Worm (Caenorhabditis elegans) whole organism, young adult: ENCODE measurements around the gene T10B5.3.

ENCODE experiments used
- D2030.7 ChIP-seq: fragments of 200-800 bp; sonication (Bioruptor generic); IDR thresholded peaks from 2 replicates; pipeline ENCODE4 v1.3.6; 2022; ENCODE audit warnings: missing genetic modification reagents, missing genetic modification characterization, missing compliant biosample characterization
- F37B4.10 ChIP-seq: fragments of 200-800 bp; sonication (Bioruptor generic); IDR thresholded peaks from 2 replicates; pipeline ENCODE4 v1.3.6; 2022; ENCODE audit warnings: missing genetic modification characterization, missing compliant biosample characterization
- F39B2.1 ChIP-seq: fragments of 200-800 bp; sonication (Bioruptor generic); IDR thresholded peaks from 2 replicates; pipeline ENCODE4 v1.3.6; 2022; ENCODE audit warnings: missing genetic modification reagents, missing genetic modification characterization, missing compliant biosample characterization
- F57A8.1 ChIP-seq: fragments of 200-800 bp; sonication (Bioruptor generic); optimal IDR thresholded peaks from 2 replicates; lab custom pipeline; 2018; ENCODE audit warnings: mild to moderate bottlenecking, missing genetic modification characterization, moderate library complexity, missing compliant biosample characterization
- F57C9.4 ChIP-seq: sonication (generic microtip); optimal IDR thresholded peaks from 2 replicates; lab custom pipeline; 2017; ENCODE audit warnings: mild to moderate bottlenecking, missing genetic modification characterization, missing compliant biosample characterization
- K11D2.4 ChIP-seq: fragments of 200-800 bp; sonication (Bioruptor generic); IDR thresholded peaks from 2 replicates; pipeline ENCODE4 v1.3.6; 2022; ENCODE audit warnings: missing genetic modification reagents, missing genetic modification characterization, missing compliant biosample characterization
- T26A5.8 ChIP-seq: sonication (generic microtip); optimal IDR thresholded peaks from 2 replicates; lab custom pipeline; 2016; ENCODE audit warnings: missing genetic modification characterization, missing compliant biosample characterization
- Y53G8AR.9 ChIP-seq: fragments of 200-800 bp; sonication (Bioruptor generic); conservative IDR thresholded peaks from 2 replicates; pipeline ENCODE4 v1.3.6; 2022; ENCODE audit warnings: missing genetic modification reagents, missing genetic modification characterization, missing compliant biosample characterization
- Y67H2A.10 ChIP-seq: fragments of 200-800 bp; sonication (Bioruptor generic); conservative IDR thresholded peaks from 2 replicates; pipeline ENCODE4 v1.3.6; 2022; ENCODE audit warnings: missing genetic modification reagents, missing genetic modification characterization, missing compliant biosample characterization
- akir-1 ChIP-seq: fragments of 200-800 bp; sonication (Bioruptor generic); optimal IDR thresholded peaks from 2 replicates; lab custom pipeline; 2018; ENCODE audit warnings: mild to moderate bottlenecking, missing genetic modification characterization, moderate library complexity, missing compliant biosample characterization
- atf-7 ChIP-seq: sonication (generic microtip); optimal IDR thresholded peaks from 2 replicates; lab custom pipeline; 2017; ENCODE audit warnings: mild to moderate bottlenecking, missing genetic modification characterization, missing compliant biosample characterization
- athp-1 ChIP-seq: sonication (generic microtip); optimal IDR thresholded peaks from 2 replicates; lab custom pipeline; 2017; ENCODE audit warnings: mild to moderate bottlenecking, missing genetic modification characterization, missing compliant biosample characterization
- attf-3 ChIP-seq: fragments of 200-800 bp; sonication (Bioruptor generic); conservative IDR thresholded peaks from 2 replicates; pipeline ENCODE4 v1.3.6; 2022; ENCODE audit warnings: missing genetic modification reagents, missing genetic modification characterization, missing compliant biosample characterization
- bed-1 ChIP-seq: fragments of 200-800 bp; sonication (Bioruptor generic); IDR thresholded peaks from 2 replicates; pipeline ENCODE4 v1.3.6; 2022; ENCODE audit warnings: missing genetic modification reagents, missing genetic modification characterization, missing compliant biosample characterization
- bed-2 ChIP-seq: fragments of 200-800 bp; sonication (Bioruptor generic); IDR thresholded peaks from 2 replicates; pipeline ENCODE4 v1.3.6; 2022; ENCODE audit warnings: missing genetic modification reagents, missing genetic modification characterization, missing compliant biosample characterization
- ccch-3 ChIP-seq: fragments of 200-800 bp; sonication (Bioruptor generic); optimal IDR thresholded peaks from 2 replicates; lab custom pipeline; 2018; ENCODE audit warnings: mild to moderate bottlenecking, missing genetic modification characterization, missing compliant biosample characterization
- cebp-1 ChIP-seq, 2 experiments: fragments of 200-800 bp in 1 of 2; sonication (Bioruptor generic) in 1 of 2; sonication (generic microtip) in 1 of 2; IDR thresholded peaks in 1 of 2; optimal IDR thresholded peaks in 1 of 2; 2 replicates each; pipeline versions ENCODE4 v1.3.6 to Lab custom; 2017 to 2022; ENCODE audit warnings: missing compliant biosample characterization in 2 of 2, missing genetic modification characterization in 2 of 2, mild to moderate bottlenecking in 1 of 2, missing genetic modification reagents in 1 of 2, moderate library complexity in 1 of 2
- cebp-2 ChIP-seq: fragments of 200-800 bp; sonication (Bioruptor generic); IDR thresholded peaks from 2 replicates; pipeline ENCODE4 v1.3.6; 2022; ENCODE audit warnings: missing genetic modification characterization, missing compliant biosample characterization
- ceh-79 ChIP-seq: sonication (generic microtip); optimal IDR thresholded peaks from 2 replicates; lab custom pipeline; 2017; ENCODE audit warnings: mild to moderate bottlenecking, missing genetic modification characterization, missing compliant biosample characterization
- die-1 ChIP-seq: sonication (generic microtip); optimal IDR thresholded peaks from 2 replicates; lab custom pipeline; 2016; ENCODE audit warnings: missing genotype, mild to moderate bottlenecking, missing genetic modification characterization, missing compliant biosample characterization
- dox-1 ChIP-seq: fragments of 200-800 bp; sonication (Bioruptor generic); IDR thresholded peaks from 2 replicates; pipeline ENCODE4 v1.3.6; 2022; ENCODE audit warnings: missing genetic modification reagents, missing genetic modification characterization, missing compliant biosample characterization
- dpff-1 ChIP-seq: sonication (generic microtip); optimal IDR thresholded peaks from 2 replicates; lab custom pipeline; 2017; ENCODE audit warnings: mild to moderate bottlenecking, missing genetic modification characterization, missing compliant biosample characterization
- efl-1 ChIP-seq: fragments of 150-350 bp; optimal IDR thresholded peaks from 2 replicates; lab custom pipeline; 2014; ENCODE audit warnings: missing biosample characterization, missing genetic modification reagents, missing genetic modification characterization
- ekl-4 ChIP-seq: fragments of 200-800 bp; sonication (Bioruptor generic); IDR thresholded peaks from 2 replicates; pipeline ENCODE4 v1.3.6; 2022; ENCODE audit warnings: missing genetic modification reagents, missing genetic modification characterization, missing compliant biosample characterization
- ets-4 ChIP-seq: fragments of 200-800 bp; sonication (Bioruptor generic); optimal IDR thresholded peaks from 2 replicates; lab custom pipeline; 2018; ENCODE audit warnings: mild to moderate bottlenecking, missing genetic modification characterization, missing compliant biosample characterization
- fkh-3 ChIP-seq: sonication (generic microtip); optimal IDR thresholded peaks from 2 replicates; lab custom pipeline; 2016; ENCODE audit warnings: mild to moderate bottlenecking, missing genetic modification characterization, missing compliant biosample characterization
- gei-17 ChIP-seq: fragments of 200-800 bp; sonication (Bioruptor generic); optimal IDR thresholded peaks from 2 replicates; lab custom pipeline; 2018; ENCODE audit warnings: mild to moderate bottlenecking, missing genetic modification characterization, missing compliant biosample characterization
- hlh-12 ChIP-seq: sonication (generic microtip); optimal IDR thresholded peaks from 2 replicates; lab custom pipeline; 2016; ENCODE audit warnings: missing genetic modification characterization, missing compliant biosample characterization
- hmg-1.2 ChIP-seq: fragments of 200-800 bp; sonication (Bioruptor generic); IDR thresholded peaks from 2 replicates; pipeline ENCODE4 v1.3.6; 2022; ENCODE audit warnings: missing genetic modification reagents, missing genetic modification characterization, missing compliant biosample characterization
- hmg-20 ChIP-seq: fragments of 200-800 bp; sonication (Bioruptor generic); IDR thresholded peaks from 2 replicates; pipeline ENCODE4 v1.3.6; 2022; ENCODE audit warnings: missing genetic modification reagents, missing genetic modification characterization, missing compliant biosample characterization
- hsf-1 ChIP-seq: fragments of 200-800 bp; sonication (Bioruptor generic); IDR thresholded peaks from 2 replicates; pipeline ENCODE4 v1.3.6; 2022; ENCODE audit warnings: missing genetic modification reagents, missing genetic modification characterization, missing compliant biosample characterization
- lag-1 ChIP-seq: fragments of 200-800 bp; sonication (Bioruptor generic); IDR thresholded peaks from 2 replicates; pipeline ENCODE4 v1.3.6; 2022; ENCODE audit warnings: missing genetic modification reagents, missing genetic modification characterization, missing compliant biosample characterization
- lin-26 ChIP-seq: fragments of 200-800 bp; sonication (Bioruptor generic); IDR thresholded peaks from 2 replicates; pipeline ENCODE4 v1.3.6; 2022; ENCODE audit warnings: missing genetic modification reagents, missing genetic modification characterization, missing compliant biosample characterization
- lin-54 ChIP-seq: fragments of 200-800 bp; sonication (Bioruptor generic); optimal IDR thresholded peaks from 2 replicates; lab custom pipeline; 2018; ENCODE audit warnings: mild to moderate bottlenecking, missing genetic modification characterization, missing compliant biosample characterization
- lir-1 ChIP-seq: fragments of 200-800 bp; sonication (Bioruptor generic); conservative IDR thresholded peaks from 2 replicates; pipeline ENCODE4 v1.3.6; 2022; ENCODE audit warnings: missing genetic modification reagents, missing genetic modification characterization, missing compliant biosample characterization
- madf-8 ChIP-seq: fragments of 200-800 bp; sonication (Bioruptor generic); conservative IDR thresholded peaks from 2 replicates; pipeline ENCODE4 v1.3.6; 2022; ENCODE audit warnings: missing genetic modification reagents, missing genetic modification characterization, missing compliant biosample characterization
- mes-4 ChIP-seq: sonication (generic microtip); optimal IDR thresholded peaks from 2 replicates; lab custom pipeline; 2016; ENCODE audit warnings: missing genotype, missing genetic modification characterization, missing compliant biosample characterization
- nhr-80 ChIP-seq: sonication (generic microtip); optimal IDR thresholded peaks from 2 replicates; lab custom pipeline; 2016; ENCODE audit warnings: missing genetic modification characterization, missing compliant biosample characterization
- rec-8 ChIP-seq, 2 experiments: sonication (generic microtip); optimal IDR thresholded peaks; 2 replicates each; lab custom pipeline; 2016; ENCODE audit warnings: mild to moderate bottlenecking in 2 of 2, missing genetic modification characterization in 2 of 2, missing genetic modification reagents in 2 of 2, missing genotype in 2 of 2, missing biosample characterization in 1 of 2, missing compliant biosample characterization in 1 of 2, moderate library complexity in 1 of 2
- repo-1 ChIP-seq: sonication (generic microtip); optimal IDR thresholded peaks from 2 replicates; lab custom pipeline; 2017; ENCODE audit warnings: mild to moderate bottlenecking, missing genetic modification characterization, missing compliant biosample characterization
- rpc-1 ChIP-seq, 2 experiments: fragments of 150-350 bp in 1 of 2; sonication (generic microtip) in 1 of 2; optimal IDR thresholded peaks; 2 replicates each; lab custom pipeline; 2014 to 2018; ENCODE audit warnings: missing biosample characterization in 1 of 2, missing genetic modification characterization in 1 of 2, missing genetic modification reagents in 1 of 2, missing genotype in 1 of 2
- snpc-1.1 ChIP-seq: sonication (generic microtip); optimal IDR thresholded peaks from 2 replicates; lab custom pipeline; 2017; ENCODE audit warnings: missing genetic modification characterization, mild to moderate bottlenecking, missing compliant biosample characterization, antibody characterized with exemption, moderate library complexity, missing genotype, missing genetic modification reagents; ENCODE audit not compliant: insufficient read depth
- snpc-1.3 ChIP-seq: sonication (generic microtip); optimal IDR thresholded peaks from 2 replicates; lab custom pipeline; 2017; ENCODE audit warnings: missing genetic modification characterization, mild to moderate bottlenecking, missing compliant biosample characterization, antibody characterized with exemption, moderate library complexity, missing genotype, missing genetic modification reagents; ENCODE audit not compliant: insufficient read depth
- somi-1 ChIP-seq: fragments of 200-800 bp; sonication (Bioruptor generic); optimal IDR thresholded peaks from 2 replicates; lab custom pipeline; 2018; ENCODE audit warnings: mild to moderate bottlenecking, missing genetic modification characterization, missing compliant biosample characterization
- tlf-1 ChIP-seq: fragments of 200-800 bp; sonication (Bioruptor generic); optimal IDR thresholded peaks from 2 replicates; lab custom pipeline; 2018; ENCODE audit warnings: mild to moderate bottlenecking, missing genetic modification characterization, missing compliant biosample characterization
- zfh-2 ChIP-seq: fragments of 200-800 bp; sonication (Bioruptor generic); conservative IDR thresholded peaks from 2 replicates; pipeline ENCODE4 v1.3.6; 2022; ENCODE audit warnings: missing genetic modification reagents, missing genetic modification characterization, missing compliant biosample characterization
- ztf-25 ChIP-seq: fragments of 200-800 bp; sonication (Bioruptor generic); IDR thresholded peaks from 2 replicates; pipeline ENCODE4 v1.3.6; 2022; ENCODE audit warnings: missing genetic modification reagents, missing genetic modification characterization, missing compliant biosample characterization
- ztf-26 ChIP-seq: sonication (generic microtip); optimal IDR thresholded peaks from 2 replicates; lab custom pipeline; 2017; ENCODE audit warnings: missing genetic modification characterization, missing compliant biosample characterization

The T10B5.3 gene

DNA sequence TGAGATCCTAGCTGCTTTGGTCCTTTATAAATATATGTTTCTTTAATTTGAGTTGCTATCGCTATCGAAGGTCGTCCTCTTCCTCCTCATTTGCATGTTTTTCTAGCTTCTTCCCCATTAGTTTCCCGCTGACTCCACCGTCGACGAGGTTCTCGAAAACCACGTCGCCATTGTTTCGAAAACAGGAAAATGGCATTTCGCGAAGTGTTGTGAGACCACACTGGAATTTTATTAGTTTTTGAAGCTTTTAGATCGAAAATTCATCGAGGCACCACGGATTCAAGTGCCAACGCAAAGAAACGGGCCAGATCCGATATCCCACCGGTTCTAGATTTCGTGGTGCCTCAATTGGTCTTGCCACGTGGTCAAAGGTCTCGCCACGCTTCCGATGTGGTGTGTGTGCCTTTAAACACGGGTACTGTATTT, 946 bp upstream of the T10B5.3 start (continued):
- TF ChIP-seq zfh-2 (GFP tag; lab: Robert Waterston, UW) (no peak), tlf-1 (GFP tag; lab: Kevin White, UChicago) (no peak), snpc-1.3 (tag; lab: Kevin White, UChicago) (no peak), F57C9.4 (tag; lab: Kevin White, UChicago) (no peak), atf-7 (tag; lab: Kevin White, UChicago) (no peak), attf-3 (GFP tag; lab: Robert Waterston, UW) (no peak), ekl-4 (GFP tag; lab: Robert Waterston, UW) (peak; percentile 59; the same call in 1 of the 2 replicates), Y67H2A.10 (peak; percentile 33; the same call in 1 of the 2 replicates), ceh-79 (tag; lab: Kevin White, UChicago) (no peak), repo-1 (tag; lab: Kevin White, UChicago) (no peak), hmg-20 (GFP tag; lab: Robert Waterston, UW) (no peak), lir-1 (GFP tag; lab: Robert Waterston, UW) (no peak), fkh-3 (no peak), K11D2.4 (GFP tag; lab: Robert Waterston, UW) (no peak), cebp-2 (GFP tag; lab: Robert Waterston, UW) (no peak), ztf-25 (peak; percentile 19; the same call in 1 of the 2 replicates), hmg-1.2 (GFP tag; lab: Robert Waterston, UW) (peak; percentile 12), mes-4 (tag; lab: Kevin White, UChicago) (no peak), ets-4 (GFP tag; lab: Kevin White, UChicago) (no peak), dpff-1 (tag; lab: Kevin White, UChicago) (no peak), ztf-26 (no peak), athp-1 (no peak), dox-1 (GFP tag; lab: Robert Waterston, UW) (peak; percentile 74), akir-1 (no peak), lin-26 (GFP tag; lab: Robert Waterston, UW) (no peak), efl-1 (GFP tag; lab: Kevin White, UChicago) (peak; percentile 51), F37B4.10 (GFP tag; lab: Robert Waterston, UW) (no peak), lin-54 (GFP tag; lab: Kevin White, UChicago) (peak; percentile 38), die-1 (tag; lab: Kevin White, UChicago) (no peak), gei-17 (GFP tag; lab: Kevin White, UChicago) (no peak), lag-1 (GFP tag; lab: Robert Waterston, UW) (no peak), bed-2 (GFP tag; lab: Robert Waterston, UW) (no peak), madf-8 (GFP tag; lab: Robert Waterston, UW) (peak; percentile 25; the same call in 1 of the 2 replicates), F39B2.1 (GFP tag; lab: Robert Waterston, UW) (no peak), bed-1 (GFP tag; lab: Robert Waterston, UW) (no peak), D2030.7 (GFP tag; lab: Robert Waterston, UW) (peak; percentile 82), ccch-3 (no peak), nhr-80 (tag; lab: Kevin White, UChicago) (no peak), somi-1 (no peak), rpc-1 (optimal IDR thresholded peaks at IDR 0.05; lab: Kevin White, UChicago) (no peak), rpc-1 (tag; optimal IDR thresholded peaks at IDR 0.05; lab: Kevin White, UChicago) (no peak), F57A8.1 (GFP tag; lab: Kevin White, UChicago) (no peak), cebp-1 (GFP tag; IDR thresholded peaks at IDR 0.05; lab: Robert Waterston, UW) (no peak), cebp-1 (tag; optimal IDR thresholded peaks at IDR 0.05; lab: Kevin White, UChicago) (no peak), hsf-1 (GFP tag; lab: Robert Waterston, UW) (peak; percentile 59; the same call in 1 of the 2 replicates), T26A5.8 (tag; lab: Kevin White, UChicago) (no peak), snpc-1.1 (tag; lab: Kevin White, UChicago) (no peak), hlh-12 (tag; lab: Kevin White, UChicago) (no peak), Y53G8AR.9 (peak; percentile 67; the same call in 1 of the 2 replicates), rec-8 (tag; optimal IDR thresholded peaks at IDR 0.05; lab: Kevin White, UChicago) (no peak)
